Worm (Caenorhabditis elegans): ENCODE data around the gene Y50D4C.6.

DNA sequence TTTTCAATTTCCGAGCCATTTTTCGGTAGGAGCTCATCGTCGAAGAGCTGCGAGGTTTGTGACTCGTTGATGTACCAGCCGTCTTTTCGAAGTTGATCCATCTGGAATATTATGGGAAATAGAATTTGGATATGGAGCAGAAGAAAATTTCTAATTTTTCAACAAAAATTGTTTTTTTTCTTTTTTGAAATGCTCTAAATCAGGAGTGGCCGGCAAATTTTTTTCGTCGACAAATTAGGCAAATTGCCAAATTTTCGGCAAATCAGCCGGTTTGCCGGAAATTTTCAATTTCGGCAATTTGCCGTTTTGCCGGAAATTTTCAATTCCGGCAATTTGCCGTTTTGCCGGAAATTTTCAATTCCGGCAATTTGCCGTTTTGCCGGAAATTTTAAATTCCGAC is 4.5 kb downstream of the Y50D4C.6 start, which contains the start of gene Y50D4C.3:
- no peak for TF ChIP-seq nhr-76 (tag; optimal IDR thresholded peaks at IDR 0.05)
- no peak for TF ChIP-seq elt-2 (tag; optimal IDR thresholded peaks at IDR 0.05)
- no peak for TF ChIP-seq fkh-10 (GFP tag; optimal IDR thresholded peaks at IDR 0.05)
- no peak for TF ChIP-seq nhr-12 (tag; optimal IDR thresholded peaks at IDR 0.05)
- TF ChIP-seq nfya-1 (tag; optimal IDR thresholded peaks at IDR 0.05; ENCODE audit: insufficient read depth) = no peak
- no peak for TF ChIP-seq nhr-28 (tag; optimal IDR thresholded peaks at IDR 0.05)
- TF ChIP-seq ama-1 (optimal IDR thresholded peaks at IDR 0.05) = no peak
- TF ChIP-seq pha-4 (tag; optimal IDR thresholded peaks at IDR 0.05) = no peak
- no peak for TF ChIP-seq unc-62 (GFP tag; optimal IDR thresholded peaks at IDR 0.05)
- no peak for TF ChIP-seq skn-1 (tag; optimal IDR thresholded peaks at IDR 0.05)
- no peak for TF ChIP-seq nhr-77 (tag; optimal IDR thresholded peaks at IDR 0.05)

Data from whole organism, L3 larva.